Fruit fly (Drosophila melanogaster) whole organism, embryonic: ENCODE data around the gene CanB.
A peak's percentile ranks its signal among the peaks of the same experiment; 100 is the strongest.

Source experiments
- Awh ChIP-seq: fragments of 200-800 bp; sonication (Bioruptor generic); IDR thresholded peaks from 2 replicates; pipeline ENCODE4, ENCODE4 v1.3.6; 2022; ENCODE audit warnings: missing biosample characterization, missing genetic modification characterization
- C15 ChIP-seq: fragments of 200-800 bp; sonication (Bioruptor generic); IDR thresholded peaks from 3 replicates; pipeline ENCODE4 v1.3.6; 2022; ENCODE audit warnings: missing biosample characterization, missing genetic modification characterization
- CG10147 ChIP-seq: fragments of 200-800 bp; sonication (Bioruptor generic); optimal IDR thresholded peaks from 2 replicates; lab custom pipeline; 2019; ENCODE audit warnings: missing biosample characterization, mild to moderate bottlenecking, missing genetic modification characterization, moderate library complexity
- CG12236 ChIP-seq: fragments of 200-800 bp; sonication (Bioruptor generic); optimal IDR thresholded peaks from 2 replicates; lab custom pipeline; 2016; ENCODE audit warnings: missing biosample characterization, missing genetic modification characterization
- CG1233 ChIP-seq: fragments of 200-800 bp; sonication (Bioruptor generic); optimal IDR thresholded peaks from 4 replicates; lab custom pipeline; 2018; ENCODE audit warnings: missing biosample characterization, mild to moderate bottlenecking, missing genetic modification characterization
- CG13287 ChIP-seq: fragments of 200-800 bp; sonication (Bioruptor generic); IDR thresholded peaks from 2 replicates; pipeline ENCODE4 v1.3.6; 2022; ENCODE audit warnings: missing biosample characterization, missing genetic modification characterization; ENCODE audit not compliant: partially characterized antibody
- CG15073 ChIP-seq: fragments of 200-800 bp; sonication (Bioruptor generic); optimal IDR thresholded peaks from 2 replicates; lab custom pipeline; 2016; ENCODE audit warnings: missing biosample characterization, missing genetic modification characterization
- CG15696 ChIP-seq: fragments of 200-800 bp; sonication (Bioruptor generic); optimal IDR thresholded peaks from 2 replicates; lab custom pipeline; 2019; ENCODE audit warnings: missing biosample characterization, mild to moderate bottlenecking, missing genetic modification characterization, moderate library complexity
- CG1647 ChIP-seq: fragments of 200-800 bp; sonication (Bioruptor generic); optimal IDR thresholded peaks from 3 replicates; lab custom pipeline; 2016; ENCODE audit warnings: missing biosample characterization, missing genetic modification characterization
- CG1832 ChIP-seq: fragments of 200-800 bp; sonication (Bioruptor generic); optimal IDR thresholded peaks from 2 replicates; lab custom pipeline; 2017; ENCODE audit warnings: missing biosample characterization, mild to moderate bottlenecking, missing genetic modification characterization, inconsistent platforms
- CG3065 ChIP-seq: fragments of 200-800 bp; sonication (Bioruptor generic); optimal IDR thresholded peaks from 2 replicates; lab custom pipeline; 2016; ENCODE audit warnings: missing biosample characterization, missing genetic modification characterization
- CG31388 ChIP-seq: fragments of 200-800 bp; sonication (Bioruptor generic); optimal IDR thresholded peaks from 2 replicates; lab custom pipeline; 2016; ENCODE audit warnings: missing biosample characterization, missing genetic modification characterization
- CG32772 ChIP-seq: fragments of 200-800 bp; sonication (Bioruptor generic); IDR thresholded peaks from 2 replicates; pipeline ENCODE4 v1.3.6; 2022; ENCODE audit warnings: missing biosample characterization, missing genetic modification characterization
- CG43689 ChIP-seq: fragments of 200-800 bp; sonication (Bioruptor generic); IDR thresholded peaks from 2 replicates; pipeline ENCODE4 v1.3.6; 2022; ENCODE audit warnings: missing biosample characterization, missing genetic modification characterization
- CG5245 ChIP-seq: fragments of 200-800 bp; sonication (Bioruptor generic); optimal IDR thresholded peaks from 3 replicates; lab custom pipeline; 2016; ENCODE audit warnings: missing biosample characterization, missing genetic modification characterization
- CG6689 ChIP-seq: fragments of 200-800 bp; sonication (Bioruptor generic); IDR thresholded peaks from 2 replicates; pipeline ENCODE4 v1.3.6; 2022; ENCODE audit warnings: missing biosample characterization, missing genetic modification characterization
- CG6813 ChIP-seq: fragments of 200-800 bp; sonication (Bioruptor generic); optimal IDR thresholded peaks from 2 replicates; lab custom pipeline; 2017; ENCODE audit warnings: missing biosample characterization, missing genetic modification characterization, mild to moderate bottlenecking, moderate library complexity, missing genetic modification reagents
- CHES-1-like ChIP-seq: fragments of 200-800 bp; sonication (Bioruptor generic); optimal IDR thresholded peaks from 2 replicates; lab custom pipeline; 2016; ENCODE audit warnings: missing biosample characterization, missing genetic modification characterization
- Chrac-16 ChIP-seq: fragments of 200-800 bp; sonication (Bioruptor generic); optimal IDR thresholded peaks from 3 replicates; lab custom pipeline; 2016; ENCODE audit warnings: missing biosample characterization, missing genetic modification characterization
- D19A ChIP-seq: fragments of 200-800 bp; optimal IDR thresholded peaks from 3 replicates; lab custom pipeline; 2019; ENCODE audit warnings: missing biosample characterization, mild to moderate bottlenecking, missing genetic modification characterization, moderate library complexity
- Dek ChIP-seq: fragments of 200-800 bp; sonication (Bioruptor generic); optimal IDR thresholded peaks from 3 replicates; lab custom pipeline; 2019; ENCODE audit warnings: missing biosample characterization, mild to moderate bottlenecking, missing genetic modification characterization, moderate library complexity
- HLH54F ChIP-seq: fragments of 200-800 bp; sonication (Bioruptor generic); optimal IDR thresholded peaks from 3 replicates; lab custom pipeline; 2016; ENCODE audit warnings: missing biosample characterization, missing genetic modification characterization
- Hr3 ChIP-seq: fragments of 200-800 bp; sonication (Bioruptor generic); optimal IDR thresholded peaks from 3 replicates; lab custom pipeline; 2016; ENCODE audit warnings: missing biosample characterization, missing genetic modification characterization
- Med ChIP-seq: fragments of 200-800 bp; sonication (Bioruptor generic); peaks from one replicate; lab custom pipeline; 2016; ENCODE audit warnings: missing biosample characterization, missing genetic modification characterization, mild to moderate bottlenecking, inconsistent platforms, moderate library complexity
- NC2α ChIP-seq: fragments of 200-800 bp; sonication (Bioruptor generic); optimal IDR thresholded peaks from 2 replicates; lab custom pipeline; 2016; ENCODE audit warnings: missing biosample characterization, missing genetic modification characterization
- Nf-YA ChIP-seq: fragments of 200-800 bp; sonication (Bioruptor generic); IDR thresholded peaks from 2 replicates; pipeline ENCODE4 v1.3.6; 2022; ENCODE audit warnings: missing biosample characterization, missing genetic modification characterization
- NfI ChIP-seq: fragments of 200-800 bp; sonication (Bioruptor generic); optimal IDR thresholded peaks from 3 replicates; lab custom pipeline; 2018; ENCODE audit warnings: missing biosample characterization, mild to moderate bottlenecking, missing genetic modification characterization, moderate library complexity
- Ptx1 ChIP-seq: fragments of 200-800 bp; sonication (Bioruptor generic); IDR thresholded peaks from 2 replicates; pipeline ENCODE4 v1.3.6; 2022; ENCODE audit warnings: missing biosample characterization, missing genetic modification characterization
- Stat92E ChIP-seq, 3 experiments: fragments of >200 bp in 2 of 3; fragments of 200-800 bp in 1 of 3; sonication (Bioruptor generic) in 1 of 3; optimal IDR thresholded peaks; 2 replicates each; lab custom pipeline; 2017 to 2019; ENCODE audit warnings: missing biosample characterization in 3 of 3, missing genetic modification characterization in 3 of 3, mild to moderate bottlenecking in 1 of 3, moderate library complexity in 1 of 3
- btn ChIP-seq: fragments of 200-800 bp; sonication (Bioruptor generic); optimal IDR thresholded peaks from 2 replicates; lab custom pipeline; 2016; ENCODE audit warnings: missing biosample characterization, missing genetic modification characterization
- cad ChIP-seq: fragments of >200 bp; optimal IDR thresholded peaks from 2 replicates; lab custom pipeline; 2017; ENCODE audit warnings: missing biosample characterization, missing genetic modification characterization
- crp ChIP-seq, 2 experiments: fragments of 200-800 bp; sonication (Bioruptor generic); optimal IDR thresholded peaks; 2 replicates in 1 of 2; 3 replicates in 1 of 2; lab custom pipeline; 2017; ENCODE audit warnings: missing biosample characterization in 2 of 2, missing genetic modification characterization in 2 of 2, mild to moderate bottlenecking in 1 of 2, moderate library complexity in 1 of 2
- danr ChIP-seq: fragments of 200-800 bp; sonication (Bioruptor generic); IDR thresholded peaks from 2 replicates; pipeline ENCODE4 v1.3.6; 2022; ENCODE audit warnings: missing biosample characterization, missing genetic modification characterization
- dati ChIP-seq: fragments of 200-800 bp; sonication (Bioruptor generic); IDR thresholded peaks from 2 replicates; pipeline ENCODE4 v1.3.6; 2022; ENCODE audit warnings: missing biosample characterization, missing genetic modification characterization
- gem ChIP-seq: fragments of 200-800 bp; sonication (Bioruptor generic); optimal IDR thresholded peaks from 2 replicates; lab custom pipeline; 2019; ENCODE audit warnings: missing biosample characterization, mild to moderate bottlenecking, missing genetic modification characterization, moderate library complexity
- gsb ChIP-seq: fragments of 200-800 bp; sonication (Bioruptor generic); IDR thresholded peaks from 2 replicates; pipeline ENCODE4 v1.3.6; 2022; ENCODE audit warnings: missing biosample characterization, missing genetic modification characterization
- gt ChIP-seq: fragments of 200-800 bp; sonication (Bioruptor generic); IDR thresholded peaks from 2 replicates; pipeline ENCODE4 v1.3.6; 2022; ENCODE audit warnings: missing biosample characterization, missing genetic modification characterization
- ind ChIP-seq: fragments of 200-800 bp; sonication (Bioruptor generic); optimal IDR thresholded peaks from 3 replicates; lab custom pipeline; 2016; ENCODE audit warnings: missing biosample characterization, missing genetic modification characterization
- jigr1 ChIP-seq: fragments of 200-800 bp; sonication (Bioruptor generic); IDR thresholded peaks from 3 replicates; pipeline ENCODE4 v1.3.6; 2022; ENCODE audit warnings: missing biosample characterization, missing genetic modification characterization
- lmd ChIP-seq: fragments of 200-800 bp; sonication (Bioruptor generic); IDR thresholded peaks from 2 replicates; pipeline ENCODE4 v1.3.6; 2022; ENCODE audit warnings: missing biosample characterization, missing genetic modification characterization
- luna ChIP-seq: fragments of 200-800 bp; sonication (Bioruptor generic); optimal IDR thresholded peaks from 2 replicates; lab custom pipeline; 2016; ENCODE audit warnings: missing biosample characterization, missing genetic modification characterization
- pnt ChIP-seq: fragments of 200-800 bp; sonication (Bioruptor generic); optimal IDR thresholded peaks from 3 replicates; lab custom pipeline; 2016; ENCODE audit warnings: missing biosample characterization, missing genetic modification characterization
- prd ChIP-seq, 3 experiments: fragments of >200 bp in 2 of 3; fragments of 200-800 bp in 1 of 3; sonication (Bioruptor generic) in 1 of 3; optimal IDR thresholded peaks in 2 of 3; IDR thresholded peaks in 1 of 3; 2 replicates in 2 of 3; 3 replicates in 1 of 3; pipeline versions ENCODE4 v1.3.6 to Lab custom; 2017 to 2022; ENCODE audit warnings: missing biosample characterization in 1 of 3, missing genetic modification characterization in 1 of 3
- pzg ChIP-seq: fragments of 200-800 bp; sonication (Bioruptor generic); optimal IDR thresholded peaks from 3 replicates; lab custom pipeline; 2018; ENCODE audit warnings: missing biosample characterization, mild to moderate bottlenecking, missing genetic modification characterization, moderate library complexity
- repo ChIP-seq: fragments of 200-800 bp; sonication (Bioruptor generic); optimal IDR thresholded peaks from 2 replicates; lab custom pipeline; 2016; ENCODE audit warnings: missing biosample characterization, missing genetic modification characterization
- seq ChIP-seq: fragments of 200-800 bp; sonication (Bioruptor generic); IDR thresholded peaks from 2 replicates; pipeline ENCODE4 v1.3.6; 2022; ENCODE audit warnings: missing biosample characterization, missing genetic modification characterization
- sna ChIP-seq: fragments of 200-800 bp; sonication (Bioruptor generic); IDR thresholded peaks from 2 replicates; pipeline ENCODE4 v1.3.6; 2022; ENCODE audit warnings: missing biosample characterization, missing genetic modification characterization; ENCODE audit not compliant: partially characterized antibody
- stwl ChIP-seq: fragments of 200-800 bp; sonication (Bioruptor generic); optimal IDR thresholded peaks from 3 replicates; lab custom pipeline; 2018; ENCODE audit warnings: missing biosample characterization, mild to moderate bottlenecking, missing genetic modification characterization, moderate library complexity
- trh ChIP-seq: fragments of 200-800 bp; sonication (Bioruptor generic); optimal IDR thresholded peaks from 2 replicates; lab custom pipeline; 2016; ENCODE audit warnings: missing biosample characterization, missing genetic modification characterization
- unpg ChIP-seq: fragments of 200-800 bp; sonication (Bioruptor generic); optimal IDR thresholded peaks from 3 replicates; lab custom pipeline; 2018; ENCODE audit warnings: missing biosample characterization, mild to moderate bottlenecking, missing genetic modification characterization, moderate library complexity
- vvl ChIP-seq: fragments of 200-800 bp; sonication (Bioruptor generic); IDR thresholded peaks from 2 replicates; pipeline ENCODE4 v1.3.6; 2022; ENCODE audit warnings: missing biosample characterization, missing genetic modification characterization

CanB gene

DNA sequence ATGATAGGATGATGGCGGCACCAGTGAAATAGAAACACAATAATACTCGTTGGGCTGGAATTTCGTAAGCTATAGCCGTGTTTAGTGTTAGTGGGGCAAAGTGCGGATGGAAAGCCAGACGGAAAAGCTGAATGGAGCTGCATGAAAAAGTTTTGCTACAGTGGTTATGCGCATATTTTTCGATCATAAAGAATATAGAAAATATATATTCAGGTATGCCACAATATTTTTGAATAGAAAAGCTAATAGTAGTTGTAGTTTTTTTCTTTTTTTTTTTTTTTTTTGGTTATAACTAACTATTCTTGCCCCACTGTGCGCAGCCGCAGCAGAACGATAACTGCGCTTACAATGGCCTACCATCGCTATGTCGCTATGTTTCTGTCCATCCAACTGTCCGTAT lies 45.8 kb upstream of the CanB start (continued):
- TF ChIP-seq pzg (GFP tag; lab: Kevin White, UChicago), result no peak
- TF ChIP-seq CG15073 (GFP tag; lab: Kevin White, UChicago), result no peak
- no peak for TF ChIP-seq CG31388 (GFP tag; lab: Kevin White, UChicago)
- no peak for TF ChIP-seq btn (GFP tag; lab: Kevin White, UChicago)
- peak; percentile 22 for TF ChIP-seq ind (GFP tag; lab: Kevin White, UChicago)
- TF ChIP-seq CG6689 (GFP tag; lab: Robert Waterston, UW), result no peak
- TF ChIP-seq gem (tag; lab: Kevin White, UChicago), result peak; percentile 6
- no peak for TF ChIP-seq Awh (GFP tag; lab: Robert Waterston, UW)
- TF ChIP-seq CG5245 (GFP tag; lab: Kevin White, UChicago), result peak; percentile 3
- 0 out of 2 replicates have a peak, but pooled peaks have one; percentile 17 for TF ChIP-seq Ptx1 (GFP tag; lab: Robert Waterston, UW)
- no peak for TF ChIP-seq crp (GFP tag; optimal IDR thresholded peaks at IDR 0.05; lab: Kevin White, UChicago)
- TF ChIP-seq Chrac-16 (GFP tag; lab: Kevin White, UChicago), result no peak
- 0 out of 2 replicates have a peak, but pooled peaks have one; percentile 16 for TF ChIP-seq lmd (GFP tag; lab: Robert Waterston, UW)
- no peak for TF ChIP-seq gt (GFP tag; lab: Robert Waterston, UW)
- no peak for TF ChIP-seq Stat92E (GFP tag; optimal IDR thresholded peaks at IDR 0.05; lab: Kevin White, UChicago)
- TF ChIP-seq Hr3 (GFP tag; lab: Kevin White, UChicago), result no peak
- TF ChIP-seq Nf-YA (GFP tag; lab: Robert Waterston, UW), result no peak
- TF ChIP-seq C15 (GFP tag; lab: Robert Waterston, UW), result 0 out of 3 replicates have a peak, but pooled peaks have one; percentile 5
- no peak for TF ChIP-seq prd (optimal IDR thresholded peaks at IDR 0.05; lab: Kevin White, UChicago)
- TF ChIP-seq prd (GFP tag; IDR thresholded peaks at IDR 0.05; lab: Robert Waterston, UW), result no peak
- no peak for TF ChIP-seq NC2α (GFP tag; lab: Kevin White, UChicago)
- TF ChIP-seq jigr1, result no peak
- no peak for TF ChIP-seq HLH54F
- TF ChIP-seq gsb (GFP tag; lab: Robert Waterston, UW), result no peak
- no peak for TF ChIP-seq CG43689 (GFP tag; lab: Robert Waterston, UW)
- peak; percentile 58 for TF ChIP-seq Med (GFP tag; lab: Kevin White, UChicago)
- no peak for TF ChIP-seq CG10147 (GFP tag; lab: Kevin White, UChicago)
- no peak for TF ChIP-seq repo (GFP tag; lab: Kevin White, UChicago)
- TF ChIP-seq pnt (GFP tag; lab: Kevin White, UChicago), result no peak
- no peak for TF ChIP-seq CG6813
- TF ChIP-seq CHES-1-like (GFP tag; lab: Kevin White, UChicago), result no peak
- no peak for TF ChIP-seq CG32772 (GFP tag; lab: Robert Waterston, UW)
- no peak for TF ChIP-seq CG12236 (GFP tag; lab: Kevin White, UChicago)
- TF ChIP-seq NfI, result no peak
- TF ChIP-seq CG13287 (GFP tag; lab: Robert Waterston, UW), result no peak
- TF ChIP-seq CG1233 (GFP tag; lab: Kevin White, UChicago), result no peak
- TF ChIP-seq CG15696 (tag; lab: Kevin White, UChicago), result no peak
- no peak for TF ChIP-seq dati (GFP tag; lab: Robert Waterston, UW)
- no peak for TF ChIP-seq CG3065 (GFP tag; lab: Kevin White, UChicago)
- no peak for TF ChIP-seq D19A (tag; lab: Kevin White, UChicago)
- TF ChIP-seq sna (GFP tag; lab: Robert Waterston, UW), result no peak
- TF ChIP-seq CG1647 (GFP tag; lab: Kevin White, UChicago), result no peak
- no peak for TF ChIP-seq stwl (tag; lab: Kevin White, UChicago)
- TF ChIP-seq danr, result no peak
- TF ChIP-seq trh (GFP tag; lab: Kevin White, UChicago), result no peak
- peak; percentile 46 for TF ChIP-seq vvl (GFP tag; lab: Robert Waterston, UW)
- peak; percentile 16 for TF ChIP-seq unpg (GFP tag; lab: Kevin White, UChicago)
- no peak for TF ChIP-seq luna
- TF ChIP-seq cad (GFP tag; lab: Kevin White, UChicago), result no peak
- TF ChIP-seq Dek (tag; lab: Kevin White, UChicago), result no peak
- TF ChIP-seq seq, result no peak
- no peak for TF ChIP-seq CG1832 (GFP tag; lab: Kevin White, UChicago)
